Fruit fly (Drosophila melanogaster): ENCODE data around the gene vkg.

The vkg gene

dm6 chr2L:5043043-5043442 is 15.1 kb upstream of the vkg start, which contains the start of the genes CG33995, CG44000 and CG44001 (continued):
- TF ChIP-seq Hr38 (GFP tag; optimal IDR thresholded peaks at IDR 0.05) (no peak), cyc (GFP tag; optimal IDR thresholded peaks at IDR 0.05) (peak; percentile 53), CG10631 (GFP tag; optimal IDR thresholded peaks at IDR 0.05) (no peak), CG15336 (GFP tag; IDR thresholded peaks at IDR 0.05) (no peak), CG7368 (GFP tag; optimal IDR thresholded peaks at IDR 0.05) (peak; percentile 4), Eip78C (GFP tag) (peak; percentile 81), acj6 (GFP tag; optimal IDR thresholded peaks at IDR 0.05) (peak; percentile 14), Met (GFP tag; optimal IDR thresholded peaks at IDR 0.05) (peak; percentile 28), topi (GFP tag; optimal IDR thresholded peaks at IDR 0.05) (peak; percentile 42), Hr4 (GFP tag; optimal IDR thresholded peaks at IDR 0.05) (peak; percentile 20), achi (GFP tag; optimal IDR thresholded peaks at IDR 0.05) (peak; percentile 5), Lpt (GFP tag; optimal IDR thresholded peaks at IDR 0.05) (no peak), CG11294 (GFP tag; IDR thresholded peaks at IDR 0.05) (no peak)

- TF ChIP-seq CG15336 (GFP tag; IDR thresholded peaks at IDR 0.05) (peak; percentile 67), pdm3 (GFP tag; optimal IDR thresholded peaks at IDR 0.05) (no peak), salr (GFP tag; optimal IDR thresholded peaks at IDR 0.05) (no peak), CG32006 (GFP tag; optimal IDR thresholded peaks at IDR 0.05) (peak; percentile 1), CG7368 (GFP tag; optimal IDR thresholded peaks at IDR 0.05) (no peak), CG6808 (GFP tag; optimal IDR thresholded peaks at IDR 0.05) (no peak), esn (GFP tag; optimal IDR thresholded peaks at IDR 0.05) (peak; percentile 31), dsx (GFP tag; optimal IDR thresholded peaks at IDR 0.05; ENCODE audit: poor library complexity, severe bottlenecking) (no peak), Sox14 (GFP tag; optimal IDR thresholded peaks at IDR 0.05) (no peak), CG11762 (GFP tag; optimal IDR thresholded peaks at IDR 0.05; ENCODE audit: insufficient read depth) (no peak), CG3032 (tag; optimal IDR thresholded peaks at IDR 0.05) (peak; percentile 10), ss (GFP tag; optimal IDR thresholded peaks at IDR 0.05) (no peak), CG6854 (GFP tag; optimal IDR thresholded peaks at IDR 0.05) (no peak), CG11902 (GFP tag; optimal IDR thresholded peaks at IDR 0.05) (no peak), CG8119 (GFP tag; IDR thresholded peaks at IDR 0.05) (peak; percentile 41; the same call in 2 of the 3 replicates), Eip78C (GFP tag) (peak; percentile 71), Hr39 (GFP tag; optimal IDR thresholded peaks at IDR 0.05) (no peak), acj6 (GFP tag; optimal IDR thresholded peaks at IDR 0.05) (peak; percentile 9), Met (GFP tag; optimal IDR thresholded peaks at IDR 0.05) (peak; percentile 18), CG8632 (GFP tag; optimal IDR thresholded peaks at IDR 0.05) (no peak), achi (GFP tag; optimal IDR thresholded peaks at IDR 0.05) (no peak), CG11294 (GFP tag; IDR thresholded peaks at IDR 0.05) (no peak), Lpt (GFP tag; optimal IDR thresholded peaks at IDR 0.05) (no peak)
Measured at dm6 chr2L:5042076-5042475, 14.1 kb upstream of the vkg start.

dm6 chr2L:5037402-5037860 is 9.4 kb upstream of the vkg start, which contains the start of the genes CG14042 and SP555:
Gene CG14042 (plus strand): TSS chr2L:5037709.
Gene SP555 (plus strand): TSS chr2L:5037709.
- TF ChIP-seq CG3919 (GFP tag; optimal IDR thresholded peaks at IDR 0.05), result no peak
- TF ChIP-seq CG7368 (GFP tag; optimal IDR thresholded peaks at IDR 0.05), result peak; percentile 63
- TF ChIP-seq CG10669 (GFP tag; optimal IDR thresholded peaks at IDR 0.05), result no peak
- TF ChIP-seq esn (GFP tag; optimal IDR thresholded peaks at IDR 0.05), result no peak
- no peak for TF ChIP-seq Eip75B (GFP tag; optimal IDR thresholded peaks at IDR 0.05)
- TF ChIP-seq ss (GFP tag; optimal IDR thresholded peaks at IDR 0.05), result peak; percentile 15 to 19

- no peak for TF ChIP-seq svp (GFP tag)
- TF ChIP-seq Hr38 (GFP tag; optimal IDR thresholded peaks at IDR 0.05), result no peak
- no peak for TF ChIP-seq CG16779 (tag; optimal IDR thresholded peaks at IDR 0.05)
- no peak for TF ChIP-seq acj6 (GFP tag; optimal IDR thresholded peaks at IDR 0.05)
- TF ChIP-seq CG6854 (GFP tag; optimal IDR thresholded peaks at IDR 0.05), result no peak
- TF ChIP-seq CG6792 (GFP tag; optimal IDR thresholded peaks at IDR 0.05), result no peak
- TF ChIP-seq ss (GFP tag; optimal IDR thresholded peaks at IDR 0.05), result no peak
- no peak for TF ChIP-seq CG34406 (GFP tag; optimal IDR thresholded peaks at IDR 0.05)
- TF ChIP-seq Met (GFP tag; optimal IDR thresholded peaks at IDR 0.05), result no peak
- TF ChIP-seq CG15336 (GFP tag; IDR thresholded peaks at IDR 0.05), result no peak
- no peak for TF ChIP-seq CG9139 (GFP tag; optimal IDR thresholded peaks at IDR 0.05)
- TF ChIP-seq OdsH (GFP tag; optimal IDR thresholded peaks at IDR 0.05), result no peak
- TF ChIP-seq spab (GFP tag; optimal IDR thresholded peaks at IDR 0.05), result no peak
- no peak for TF ChIP-seq Hr39 (GFP tag; optimal IDR thresholded peaks at IDR 0.05)
- no peak for TF ChIP-seq achi (GFP tag; optimal IDR thresholded peaks at IDR 0.05)
- TF ChIP-seq CG3919 (GFP tag; optimal IDR thresholded peaks at IDR 0.05), result no peak
- no peak for TF ChIP-seq Gug (GFP tag; IDR thresholded peaks at IDR 0.05)
Measured at dm6 chr2L:5036120-5036519, 8.1 kb upstream of the vkg start.

All from whole organism, prepupa.